Fruit fly (Drosophila melanogaster): ENCODE data around the gene prage.
A peak's percentile ranks its signal among the peaks of the same experiment; 100 is the strongest.

prage gene

dm6 chrX:1879606-1880110 is 106.1 kb downstream of the prage start, which contains the start of gene CG14818 (continued):
- peak; percentile 71; the same call in 1 of the 4 replicates for TF ChIP-seq chinmo (GFP tag; IDR thresholded peaks at IDR 0.05; ENCODE audit: partially characterized antibody)
- TF ChIP-seq tx (GFP tag; optimal IDR thresholded peaks at IDR 0.05) = peak; percentile 24
- peak; percentile 70 for TF ChIP-seq Hmr (GFP tag; optimal IDR thresholded peaks at IDR 0.05)
- TF ChIP-seq chm (GFP tag; IDR thresholded peaks at IDR 0.05) = 0 out of 2 replicates have a peak, but pooled peaks have one; percentile 14
- TF ChIP-seq CG17359 (tag; optimal IDR thresholded peaks at IDR 0.05) = peak; percentile 95
- no peak for TF ChIP-seq pan (optimal IDR thresholded peaks at IDR 0.05)
- peak in 1 of 2 experiments; percentile 73 for TF ChIP-seq pan (GFP tag; optimal IDR thresholded peaks at IDR 0.05 in 1 of 2, IDR thresholded peaks at IDR 0.05 in 1 of 2)
- TF ChIP-seq Stat92E (GFP tag; optimal IDR thresholded peaks at IDR 0.05) = no peak
- peak; percentile 51; the same call in 1 of the 2 replicates for TF ChIP-seq E2f1 (GFP tag; IDR thresholded peaks at IDR 0.05)
- peak; percentile 72 for TF ChIP-seq lmd (GFP tag; IDR thresholded peaks at IDR 0.05)
- TF ChIP-seq row (GFP tag; IDR thresholded peaks at IDR 0.05) = peak; percentile 93
- TF ChIP-seq ERR (GFP tag; optimal IDR thresholded peaks at IDR 0.05) = peak; percentile 28
- TF ChIP-seq CG30431 (GFP tag; optimal IDR thresholded peaks at IDR 0.05) = peak; percentile 12
- TF ChIP-seq tup (GFP tag; optimal IDR thresholded peaks at IDR 0.05) = no peak
- peak; percentile 50 for TF ChIP-seq crc (GFP tag; optimal IDR thresholded peaks at IDR 0.05)
- peak; percentile 7 for TF ChIP-seq pb (GFP tag; optimal IDR thresholded peaks at IDR 0.05)
- TF ChIP-seq CG12659 (GFP tag; optimal IDR thresholded peaks at IDR 0.05) = peak; percentile 49
- TF ChIP-seq CG16813 (GFP tag; IDR thresholded peaks at IDR 0.05; ENCODE audit: partially characterized antibody) = peak; percentile 88
- peak; percentile 69 for TF ChIP-seq CG13424 (tag; optimal IDR thresholded peaks at IDR 0.05)
- TF ChIP-seq CG17361 (GFP tag; IDR thresholded peaks at IDR 0.05) = peak; percentile 65
- TF ChIP-seq dysf (GFP tag; IDR thresholded peaks at IDR 0.05) = peak; percentile 73; the same call in 1 of the 3 replicates
- TF ChIP-seq phol (tag; optimal IDR thresholded peaks at IDR 0.05) = peak; percentile 63
- TF ChIP-seq CG5245 (GFP tag; optimal IDR thresholded peaks at IDR 0.05) = peak; percentile 23
- TF ChIP-seq CG7786 (GFP tag; optimal IDR thresholded peaks at IDR 0.05) = peak; percentile 74
- peak; percentile 27 for TF ChIP-seq CG1792 (GFP tag; optimal IDR thresholded peaks at IDR 0.05)
- TF ChIP-seq CG1602 (GFP tag; optimal IDR thresholded peaks at IDR 0.05) = peak; percentile 59
- peak; percentile 4 for TF ChIP-seq Mes4 (GFP tag; optimal IDR thresholded peaks at IDR 0.05)
- TF ChIP-seq CG2712 (tag; optimal IDR thresholded peaks at IDR 0.05) = peak; percentile 30
- TF ChIP-seq CG3995 (GFP tag; optimal IDR thresholded peaks at IDR 0.05) = peak; percentile 63
- TF ChIP-seq Ssrp (tag; optimal IDR thresholded peaks at IDR 0.05) = peak; percentile 24
- 0 out of 2 replicates have a peak, but pooled peaks have one; percentile 22 for TF ChIP-seq CG43689 (GFP tag; IDR thresholded peaks at IDR 0.05)
- no peak for TF ChIP-seq CG5180 (GFP tag; optimal IDR thresholded peaks at IDR 0.05)
- no peak for TF ChIP-seq CG11560 (tag; IDR thresholded peaks at IDR 0.05)
- TF ChIP-seq Xrp1 (GFP tag; IDR thresholded peaks at IDR 0.05) = peak; percentile 68
- peak; percentile 38 for TF ChIP-seq CG1233 (GFP tag; optimal IDR thresholded peaks at IDR 0.05)
- TF ChIP-seq CG6254 (GFP tag; optimal IDR thresholded peaks at IDR 0.05) = no peak
- TF ChIP-seq CG34376 (GFP tag; optimal IDR thresholded peaks at IDR 0.05) = peak; percentile 30
- peak; percentile 74 for TF ChIP-seq bbx (GFP tag; IDR thresholded peaks at IDR 0.05; ENCODE audit: partially characterized antibody)
- no peak for TF ChIP-seq NC2β (GFP tag; optimal IDR thresholded peaks at IDR 0.05)
- TF ChIP-seq bowl (GFP tag; IDR thresholded peaks at IDR 0.05) = peak; percentile 38; the same call in 1 of the 2 replicates
- TF ChIP-seq Usf (GFP tag; optimal IDR thresholded peaks at IDR 0.05) = peak; percentile 9
- no peak for TF ChIP-seq crp (GFP tag; optimal IDR thresholded peaks at IDR 0.05)
- peak; percentile 45 for TF ChIP-seq dmrt11E (tag; optimal IDR thresholded peaks at IDR 0.05)
- TF ChIP-seq mirr (GFP tag; optimal IDR thresholded peaks at IDR 0.05) = peak; percentile 21
- 0 out of 3 replicates have a peak, but pooled peaks have one; percentile 25 for TF ChIP-seq ase (GFP tag; IDR thresholded peaks at IDR 0.05)
- TF ChIP-seq bcd (GFP tag; optimal IDR thresholded peaks at IDR 0.05) = peak; percentile 48
- no peak for TF ChIP-seq tap (tag; optimal IDR thresholded peaks at IDR 0.05)
- TF ChIP-seq Jarid2 (GFP tag; optimal IDR thresholded peaks at IDR 0.05) = no peak
- TF ChIP-seq CG11695 (GFP tag; IDR thresholded peaks at IDR 0.05) = 0 out of 3 replicates have a peak, but pooled peaks have one; percentile 40

Measured in whole organism, embryonic.